Worm (Caenorhabditis elegans) whole organism, late embryonic: ENCODE measurements around the gene cgp-1.

Source experiments
- K02D7.2 ChIP-seq: sonication (generic microtip); optimal IDR thresholded peaks from 2 replicates; lab custom pipeline; 2017; ENCODE audit warnings: mild to moderate bottlenecking, missing genetic modification characterization, missing compliant biosample characterization
- K09A11.1 ChIP-seq: sonication (generic microtip); optimal IDR thresholded peaks from 2 replicates; lab custom pipeline; 2017; ENCODE audit warnings: antibody characterized with exemption, mild to moderate bottlenecking, missing genetic modification characterization, missing compliant biosample characterization; ENCODE audit not compliant: insufficient read depth
- ahr-1 ChIP-seq: sonication (generic microtip); optimal IDR thresholded peaks from 2 replicates; lab custom pipeline; 2016; ENCODE audit warnings: missing genetic modification characterization, missing compliant biosample characterization
- ceh-18 ChIP-seq: sonication (generic microtip); optimal IDR thresholded peaks from 2 replicates; lab custom pipeline; 2016; ENCODE audit warnings: missing genetic modification characterization, missing compliant biosample characterization
- ceh-22 ChIP-seq: sonication (generic microtip); optimal IDR thresholded peaks from 2 replicates; lab custom pipeline; 2017; ENCODE audit warnings: missing biosample characterization, missing genetic modification characterization
- ceh-30 ChIP-seq: fragments of 150-350 bp; optimal IDR thresholded peaks from 2 replicates; lab custom pipeline; 2014; ENCODE audit warnings: missing biosample characterization, missing genetic modification characterization
- ceh-34 ChIP-seq: sonication (generic microtip); optimal IDR thresholded peaks from 2 replicates; lab custom pipeline; 2016; ENCODE audit warnings: mild to moderate bottlenecking, missing genetic modification characterization, missing compliant biosample characterization
- ceh-6 ChIP-seq: fragments of 200-800 bp; sonication (Bioruptor generic); optimal IDR thresholded peaks from 2 replicates; lab custom pipeline; 2018; ENCODE audit warnings: mild to moderate bottlenecking, missing genetic modification characterization, missing compliant biosample characterization
- dmd-4 ChIP-seq: sonication (generic microtip); optimal IDR thresholded peaks from 2 replicates; lab custom pipeline; 2016; ENCODE audit warnings: borderline replicate concordance, missing genetic modification characterization, missing compliant biosample characterization
- dve-1 ChIP-seq: sonication (generic microtip); optimal IDR thresholded peaks from 2 replicates; lab custom pipeline; 2017; ENCODE audit warnings: antibody characterized with exemption, mild to moderate bottlenecking, missing genetic modification characterization, missing compliant biosample characterization
- elt-4 ChIP-seq: sonication (generic microtip); optimal IDR thresholded peaks from 2 replicates; lab custom pipeline; 2016; ENCODE audit warnings: missing genetic modification characterization, missing compliant biosample characterization
- ets-4 ChIP-seq: sonication (generic microtip); optimal IDR thresholded peaks from 2 replicates; lab custom pipeline; 2016; ENCODE audit warnings: missing genetic modification characterization, missing compliant biosample characterization
- eyg-1 ChIP-seq: sonication (generic microtip); optimal IDR thresholded peaks from 2 replicates; lab custom pipeline; 2016; ENCODE audit warnings: missing genotype, missing genetic modification characterization, missing compliant biosample characterization
- fax-1 ChIP-seq: sonication (generic microtip); optimal IDR thresholded peaks from 2 replicates; lab custom pipeline; 2016; ENCODE audit warnings: missing genotype, missing genetic modification characterization, missing compliant biosample characterization
- fkh-10 ChIP-seq: fragments of 150-350 bp; optimal IDR thresholded peaks from 2 replicates; lab custom pipeline; 2014; ENCODE audit warnings: missing biosample characterization, missing genetic modification reagents, missing genetic modification characterization
- fkh-6 ChIP-seq: sonication (generic microtip); optimal IDR thresholded peaks from 2 replicates; lab custom pipeline; 2016; ENCODE audit warnings: missing genetic modification characterization, missing compliant biosample characterization
- gmeb-2 ChIP-seq: sonication (generic microtip); optimal IDR thresholded peaks from 2 replicates; lab custom pipeline; 2016; ENCODE audit warnings: missing genetic modification characterization, inconsistent platforms, missing compliant biosample characterization
- hlh-13 ChIP-seq: fragments of 200-800 bp; sonication (Bioruptor generic); optimal IDR thresholded peaks from 2 replicates; lab custom pipeline; 2018; ENCODE audit warnings: mild to moderate bottlenecking, missing genetic modification characterization, missing compliant biosample characterization
- hlh-15 ChIP-seq: sonication (generic microtip); optimal IDR thresholded peaks from 2 replicates; lab custom pipeline; 2016; ENCODE audit warnings: missing genetic modification characterization, missing compliant biosample characterization
- hlh-30 ChIP-seq: sonication (generic microtip); optimal IDR thresholded peaks from 2 replicates; lab custom pipeline; 2017; ENCODE audit warnings: antibody characterized with exemption, missing genetic modification characterization, missing compliant biosample characterization; ENCODE audit not compliant: insufficient read depth
- hlh-6 ChIP-seq: sonication (generic microtip); optimal IDR thresholded peaks from 2 replicates; lab custom pipeline; 2016; ENCODE audit warnings: missing genotype, missing genetic modification characterization, missing compliant biosample characterization
- hlh-8 ChIP-seq: sonication (generic microtip); optimal IDR thresholded peaks from 2 replicates; lab custom pipeline; 2016; ENCODE audit warnings: missing genotype, missing genetic modification characterization, missing compliant biosample characterization
- madf-2 ChIP-seq: sonication (generic microtip); optimal IDR thresholded peaks from 2 replicates; lab custom pipeline; 2017; ENCODE audit warnings: missing genetic modification characterization, missing compliant biosample characterization
- nfya-1 ChIP-seq: sonication (generic microtip); optimal IDR thresholded peaks from 2 replicates; lab custom pipeline; 2017; ENCODE audit warnings: missing genetic modification characterization, mild to moderate bottlenecking, missing compliant biosample characterization, antibody characterized with exemption, moderate library complexity
- nhr-11 ChIP-seq: fragments of 150-350 bp; optimal IDR thresholded peaks from 2 replicates; lab custom pipeline; 2014; ENCODE audit warnings: missing biosample characterization, missing genetic modification characterization
- nhr-232 ChIP-seq: sonication (generic microtip); optimal IDR thresholded peaks from 2 replicates; lab custom pipeline; 2016; ENCODE audit warnings: missing genetic modification characterization, missing compliant biosample characterization
- odd-2 ChIP-seq: sonication (generic microtip); optimal IDR thresholded peaks from 2 replicates; lab custom pipeline; 2017; ENCODE audit warnings: antibody characterized with exemption, mild to moderate bottlenecking, missing genetic modification characterization, missing compliant biosample characterization
- pag-3 ChIP-seq: sonication (generic microtip); optimal IDR thresholded peaks from 2 replicates; lab custom pipeline; 2016; ENCODE audit warnings: missing compliant biosample characterization, missing genetic modification characterization, borderline replicate concordance
- pha-4 ChIP-seq: fragments of 150-350 bp; optimal IDR thresholded peaks from 2 replicates; lab custom pipeline; 2018; ENCODE audit warnings: missing biosample characterization, missing genetic modification reagents, missing genetic modification characterization
- ref-2 ChIP-seq: sonication (generic microtip); optimal IDR thresholded peaks from 2 replicates; lab custom pipeline; 2016; ENCODE audit warnings: missing genetic modification characterization, missing compliant biosample characterization
- syd-9 ChIP-seq: sonication (generic microtip); optimal IDR thresholded peaks from 2 replicates; lab custom pipeline; 2016; ENCODE audit warnings: mild to moderate bottlenecking, missing genetic modification characterization, moderate library complexity, missing compliant biosample characterization
- tbx-2 ChIP-seq: sonication (generic microtip); optimal IDR thresholded peaks from 2 replicates; lab custom pipeline; 2016; ENCODE audit warnings: missing genetic modification characterization, missing compliant biosample characterization
- tbx-7 ChIP-seq: sonication (generic microtip); optimal IDR thresholded peaks from 2 replicates; lab custom pipeline; 2016; ENCODE audit warnings: missing genotype, missing genetic modification characterization, missing compliant biosample characterization
- ttx-3 ChIP-seq: sonication (generic microtip); optimal IDR thresholded peaks from 2 replicates; lab custom pipeline; 2016; ENCODE audit warnings: missing genetic modification reagents, missing genetic modification characterization, missing compliant biosample characterization
- zip-5 ChIP-seq: sonication (generic microtip); optimal IDR thresholded peaks from 2 replicates; lab custom pipeline; 2016; ENCODE audit warnings: missing genetic modification characterization, missing compliant biosample characterization
- ztf-16 ChIP-seq: sonication (generic microtip); optimal IDR thresholded peaks from 2 replicates; lab custom pipeline; 2017; ENCODE audit warnings: missing genetic modification characterization, missing compliant biosample characterization

The cgp-1 gene

DNA sequence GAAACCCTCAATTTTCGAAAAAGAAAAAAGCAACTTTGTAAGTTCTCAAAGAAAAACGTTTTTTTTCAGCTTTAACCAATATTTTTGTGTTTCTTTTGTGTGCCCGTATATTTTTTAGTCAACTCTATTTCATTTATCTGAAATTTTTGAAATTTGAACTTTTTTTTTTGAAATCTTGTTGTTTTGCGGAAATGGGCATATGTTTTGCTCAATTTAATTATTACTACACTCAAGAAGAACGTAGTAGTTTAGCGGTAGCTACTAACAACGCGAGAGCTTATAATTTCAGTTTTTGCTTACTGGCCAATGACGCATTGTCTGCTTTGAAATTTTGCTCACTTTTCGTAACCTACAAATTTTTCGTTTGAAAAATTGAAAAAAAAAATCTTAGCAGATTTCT lies 22.2 kb upstream of the cgp-1 start, which contains the start of gene srh-82:
Gene srh-82 (plus strand): TSS at position 301 of the 400 bp plus-strand sequence.
- TF ChIP-seq zip-5 (tag; lab: Kevin White, UChicago) (no peak), ceh-6 (GFP tag; lab: Kevin White, UChicago) (no peak), fax-1 (tag; lab: Kevin White, UChicago) (no peak), ceh-22 (tag; lab: Kevin White, UChicago) (no peak), odd-2 (no peak), syd-9 (tag; lab: Kevin White, UChicago) (no peak), hlh-6 (tag; lab: Kevin White, UChicago) (no peak), ref-2 (tag; lab: Kevin White, UChicago) (no peak), fkh-10 (no peak), ceh-30 (no peak), hlh-30 (tag; lab: Kevin White, UChicago) (no peak), nfya-1 (no peak)

ce11 chrV:141257-141656 lies 18.7 kb upstream of the cgp-1 start, which contains the start of gene W03F9.11:
W03F9.11 (minus strand) TSS chrV:141357.
- TF ChIP-seq ztf-16 (tag; lab: Kevin White, UChicago) (no peak), nhr-11 (tag; lab: Kevin White, UChicago) (no peak), nhr-232 (tag; lab: Kevin White, UChicago) (no peak), tbx-2 (tag; lab: Kevin White, UChicago) (no peak), dmd-4 (tag; lab: Kevin White, UChicago) (no peak), fkh-6 (tag; lab: Kevin White, UChicago) (no peak), pha-4 (tag; lab: Kevin White, UChicago) (no peak), eyg-1 (tag; lab: Kevin White, UChicago) (no peak), madf-2 (tag; lab: Kevin White, UChicago) (no peak)

ce11 chrV:138592-138991 lies 16.0 kb upstream of the cgp-1 start, which contains the start of gene W03F9.9:
W03F9.9 (plus strand) TSS chrV:138892.
- TF ChIP-seq ceh-6 (GFP tag; lab: Kevin White, UChicago), result no peak
- TF ChIP-seq hlh-30 (tag; lab: Kevin White, UChicago), result no peak
- no peak for TF ChIP-seq ttx-3
- no peak for TF ChIP-seq gmeb-2
- TF ChIP-seq madf-2 (tag; lab: Kevin White, UChicago), result no peak
- TF ChIP-seq pag-3 (tag; lab: Kevin White, UChicago), result no peak
- no peak for TF ChIP-seq nhr-232 (tag; lab: Kevin White, UChicago)
- TF ChIP-seq ceh-18, result no peak
- no peak for TF ChIP-seq dve-1 (tag; lab: Kevin White, UChicago)
- TF ChIP-seq tbx-7 (tag; lab: Kevin White, UChicago), result no peak
- TF ChIP-seq hlh-8 (tag; lab: Kevin White, UChicago), result no peak
- no peak for TF ChIP-seq pha-4 (tag; lab: Kevin White, UChicago)
- TF ChIP-seq hlh-15 (tag; lab: Kevin White, UChicago), result no peak
- TF ChIP-seq K09A11.1 (tag; lab: Kevin White, UChicago), result no peak
- TF ChIP-seq K02D7.2, result no peak
- no peak for TF ChIP-seq hlh-6 (tag; lab: Kevin White, UChicago)

DNA sequence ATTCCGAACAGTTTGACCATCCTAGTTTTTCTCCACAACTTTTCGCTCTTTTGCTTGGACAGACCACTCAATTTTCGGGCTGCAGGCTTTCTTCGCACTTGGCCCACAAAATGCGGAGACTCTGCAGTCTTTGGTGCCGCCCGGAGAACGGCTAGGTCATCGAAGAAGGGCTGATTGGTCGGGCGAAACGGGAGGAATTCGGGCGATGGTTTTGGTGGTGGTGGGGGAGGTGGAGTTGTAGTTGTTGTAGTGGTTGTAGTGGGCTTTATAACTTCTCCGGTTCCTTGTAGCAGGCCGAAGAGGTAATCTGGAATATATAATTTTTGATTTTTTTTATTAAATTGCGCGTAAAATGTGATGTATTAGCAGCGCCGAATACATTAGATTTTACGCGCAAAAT lies 15.1 kb upstream of the cgp-1 start:
- TF ChIP-seq hlh-13 (no peak), ceh-34 (no peak), fkh-10 (no peak), ets-4 (tag; lab: Kevin White, UChicago) (no peak), ahr-1 (tag; lab: Kevin White, UChicago) (no peak), ceh-6 (GFP tag; lab: Kevin White, UChicago) (no peak), nfya-1 (no peak), elt-4 (no peak), fkh-6 (tag; lab: Kevin White, UChicago) (no peak)
